Worm (Caenorhabditis elegans) whole organism, L4 larva: ENCODE results near the gene H06I04.6.

Experiments
- aly-2 ChIP-seq: sonication (generic microtip); optimal IDR thresholded peaks from 2 replicates; lab custom pipeline; 2018; ENCODE audit warnings: missing biosample characterization, missing genetic modification characterization
- daf-12 ChIP-seq: fragments of 150-350 bp; optimal IDR thresholded peaks from 2 replicates; lab custom pipeline; 2014; ENCODE audit warnings: missing biosample characterization, missing genetic modification reagents, missing genetic modification characterization
- dve-1 ChIP-seq: sonication (generic microtip); optimal IDR thresholded peaks from 2 replicates; lab custom pipeline; 2017; ENCODE audit warnings: antibody characterized with exemption, mild to moderate bottlenecking, missing genetic modification characterization, missing compliant biosample characterization; ENCODE audit not compliant: insufficient read depth
- fos-1 ChIP-seq: fragments of 150-350 bp; optimal IDR thresholded peaks from 2 replicates; lab custom pipeline; 2014; ENCODE audit warnings: missing biosample characterization, missing genetic modification characterization
- jun-1 ChIP-seq: fragments of 150-350 bp; optimal IDR thresholded peaks from 2 replicates; lab custom pipeline; 2014; ENCODE audit warnings: missing biosample characterization, missing genetic modification reagents, missing genetic modification characterization
- lin-29 ChIP-seq: fragments of 200-800 bp; sonication (Bioruptor generic); IDR thresholded peaks from 2 replicates; pipeline ENCODE4 v1.3.6; 2022; ENCODE audit warnings: missing genetic modification reagents, missing genetic modification characterization, missing compliant biosample characterization
- lin-38 ChIP-seq: fragments of 200-800 bp; sonication (Bioruptor generic); IDR thresholded peaks from 2 replicates; pipeline ENCODE4 v1.3.6; 2022; ENCODE audit warnings: missing genetic modification reagents, missing genetic modification characterization, missing compliant biosample characterization
- lsy-2 ChIP-seq, 2 experiments: fragments of 150-350 bp in 1 of 2; sonication (generic microtip) in 1 of 2; optimal IDR thresholded peaks; 2 replicates each; lab custom pipeline; 2014 to 2017; ENCODE audit warnings: missing biosample characterization in 2 of 2, missing genetic modification characterization in 2 of 2
- mdl-1 ChIP-seq, 2 experiments: fragments of 150-350 bp in 1 of 2; sonication (generic microtip) in 1 of 2; optimal IDR thresholded peaks; 2 replicates each; lab custom pipeline; 2014 to 2017; ENCODE audit warnings: missing biosample characterization in 2 of 2, missing genetic modification characterization in 2 of 2
- nhr-28 ChIP-seq: fragments of 150-350 bp; optimal IDR thresholded peaks from 2 replicates; lab custom pipeline; 2014; ENCODE audit warnings: missing biosample characterization, missing genetic modification characterization
- nhr-6 ChIP-seq: fragments of 150-350 bp; optimal IDR thresholded peaks from 2 replicates; lab custom pipeline; 2014; ENCODE audit warnings: missing biosample characterization, missing genetic modification characterization
- saeg-2 ChIP-seq: fragments of 200-800 bp; sonication (Bioruptor generic); IDR thresholded peaks from 2 replicates; pipeline ENCODE4 v1.3.6; 2022; ENCODE audit warnings: missing genetic modification reagents, missing genetic modification characterization, missing compliant biosample characterization
- unc-130 ChIP-seq: sonication (generic microtip); optimal IDR thresholded peaks from 2 replicates; lab custom pipeline; 2016; ENCODE audit warnings: missing genetic modification reagents, missing genetic modification characterization, missing compliant biosample characterization

DNA sequence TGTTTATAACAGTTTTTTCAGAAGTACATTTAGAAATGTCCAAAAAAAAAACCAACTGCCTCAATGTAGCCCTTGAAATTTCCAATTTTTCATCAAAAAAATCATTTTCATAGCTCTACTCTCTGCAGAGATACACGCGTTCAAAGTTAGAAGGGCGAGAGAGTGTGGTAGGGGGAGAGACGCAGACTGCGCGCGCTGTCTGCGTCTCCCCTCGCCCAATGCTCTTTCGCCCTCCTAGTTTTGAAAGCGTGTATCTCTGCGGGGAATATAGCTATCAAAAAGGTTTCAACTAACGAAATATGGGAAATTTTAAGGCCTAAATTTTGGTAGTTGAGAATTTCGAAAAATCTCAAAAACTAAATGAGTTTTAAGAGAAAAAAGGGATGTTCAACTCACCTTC is 578 bp downstream of the H06I04.6 start:
- TF ChIP-seq dve-1 (no peak), nhr-28 (tag; lab: Kevin White, UChicago) (no peak), nhr-6 (tag; lab: Kevin White, UChicago) (no peak), unc-130 (GFP tag; lab: Kevin White, UChicago) (no peak), mdl-1 (tag; optimal IDR thresholded peaks at IDR 0.05; lab: Kevin White, UChicago) (no peak), daf-12 (no peak), saeg-2 (no peak), aly-2 (tag; lab: Kevin White, UChicago) (no peak), jun-1 (tag; lab: Kevin White, UChicago) (no peak), lin-29 (GFP tag; lab: Robert Waterston, UW) (no peak), lin-38 (GFP tag; lab: Robert Waterston, UW) (no peak), fos-1 (tag; lab: Kevin White, UChicago) (no peak), lsy-2 (tag; optimal IDR thresholded peaks at IDR 0.05; lab: Kevin White, UChicago) (no peak)
